Fruit fly (Drosophila melanogaster) whole organism, embryonic: Measurements from ENCODE around the gene dpr14.

Source experiments
- Atf3 ChIP-seq: fragments of 200-800 bp; sonication (Bioruptor generic); optimal IDR thresholded peaks from 3 replicates; lab custom pipeline; 2016; ENCODE audit warnings: missing biosample characterization, missing genetic modification characterization
- CG10431 ChIP-seq: fragments of 200-800 bp; sonication (Bioruptor generic); optimal IDR thresholded peaks from 3 replicates; lab custom pipeline; 2018; ENCODE audit warnings: missing biosample characterization, mild to moderate bottlenecking, missing genetic modification characterization
- CG10959 ChIP-seq: fragments of 200-800 bp; sonication (Bioruptor generic); IDR thresholded peaks from 2 replicates; pipeline ENCODE4 v1.3.6; 2022; ENCODE audit warnings: missing biosample characterization, missing genetic modification characterization
- CG1233 ChIP-seq: fragments of 200-800 bp; sonication (Bioruptor generic); optimal IDR thresholded peaks from 4 replicates; lab custom pipeline; 2018; ENCODE audit warnings: missing biosample characterization, mild to moderate bottlenecking, missing genetic modification characterization
- CG13624 ChIP-seq: fragments of 200-800 bp; sonication (Bioruptor generic); optimal IDR thresholded peaks from 2 replicates; lab custom pipeline; 2016; ENCODE audit warnings: missing biosample characterization, missing genetic modification characterization
- CG1529 ChIP-seq: fragments of 200-800 bp; sonication (Bioruptor generic); optimal IDR thresholded peaks from 3 replicates; lab custom pipeline; 2018; ENCODE audit warnings: missing biosample characterization, missing genetic modification characterization
- CG15696 ChIP-seq: fragments of 200-800 bp; sonication (Bioruptor generic); optimal IDR thresholded peaks from 2 replicates; lab custom pipeline; 2019; ENCODE audit warnings: missing biosample characterization, mild to moderate bottlenecking, missing genetic modification characterization, moderate library complexity
- CG16815 ChIP-seq: fragments of 200-800 bp; sonication (Bioruptor generic); optimal IDR thresholded peaks from 3 replicates; lab custom pipeline; 2017; ENCODE audit warnings: missing biosample characterization, mild to moderate bottlenecking, missing genetic modification characterization
- CG17568 ChIP-seq: fragments of 200-800 bp; sonication (Bioruptor generic); optimal IDR thresholded peaks from 2 replicates; lab custom pipeline; 2018; ENCODE audit warnings: missing biosample characterization, mild to moderate bottlenecking, missing genetic modification characterization, moderate library complexity
- CG2712 ChIP-seq: fragments of 200-800 bp; optimal IDR thresholded peaks from 3 replicates; lab custom pipeline; 2019; ENCODE audit warnings: missing biosample characterization, mild to moderate bottlenecking, missing genetic modification characterization, moderate library complexity
- CG30431 ChIP-seq: fragments of 200-800 bp; sonication (Bioruptor generic); optimal IDR thresholded peaks from 2 replicates; lab custom pipeline; 2017; ENCODE audit warnings: missing biosample characterization, missing genetic modification characterization
- CG3726 ChIP-seq: fragments of 200-800 bp; sonication (Bioruptor generic); IDR thresholded peaks from 3 replicates; pipeline ENCODE4, ENCODE4 v1.3.6; 2022; ENCODE audit warnings: missing biosample characterization, missing genetic modification characterization
- CG6654 ChIP-seq: fragments of 200-800 bp; sonication (Bioruptor generic); optimal IDR thresholded peaks from 2 replicates; lab custom pipeline; 2017; ENCODE audit warnings: missing biosample characterization, mild to moderate bottlenecking, missing genetic modification characterization
- CHES-1-like ChIP-seq: fragments of 200-800 bp; sonication (Bioruptor generic); optimal IDR thresholded peaks from 2 replicates; lab custom pipeline; 2016; ENCODE audit warnings: missing biosample characterization, missing genetic modification characterization
- Dek ChIP-seq: fragments of 200-800 bp; sonication (Bioruptor generic); optimal IDR thresholded peaks from 3 replicates; lab custom pipeline; 2019; ENCODE audit warnings: missing biosample characterization, mild to moderate bottlenecking, missing genetic modification characterization, moderate library complexity
- Dip2 ChIP-seq: fragments of 200-800 bp; sonication (Bioruptor generic); IDR thresholded peaks from 2 replicates; pipeline ENCODE4 v1.3.6; 2022; ENCODE audit warnings: missing biosample characterization, missing genetic modification characterization
- Dip3 ChIP-seq: fragments of 200-800 bp; sonication (Bioruptor generic); optimal IDR thresholded peaks from 3 replicates; lab custom pipeline; 2016; ENCODE audit warnings: missing biosample characterization, missing genetic modification characterization
- Dp ChIP-seq: fragments of 200-800 bp; sonication (Bioruptor generic); optimal IDR thresholded peaks from 2 replicates; lab custom pipeline; 2018; ENCODE audit warnings: missing biosample characterization, mild to moderate bottlenecking, missing genetic modification characterization, moderate library complexity
- Fer3 ChIP-seq: fragments of 200-800 bp; sonication (Bioruptor generic); optimal IDR thresholded peaks from 2 replicates; lab custom pipeline; 2018; ENCODE audit warnings: missing biosample characterization, mild to moderate bottlenecking, missing genetic modification characterization, moderate library complexity
- HLH54F ChIP-seq: fragments of 200-800 bp; sonication (Bioruptor generic); optimal IDR thresholded peaks from 3 replicates; lab custom pipeline; 2016; ENCODE audit warnings: missing biosample characterization, missing genetic modification characterization
- Hey ChIP-seq: fragments of 200-800 bp; sonication (Bioruptor generic); optimal IDR thresholded peaks from 3 replicates; lab custom pipeline; 2018; ENCODE audit warnings: missing biosample characterization, mild to moderate bottlenecking, missing genetic modification characterization
- HmgZ ChIP-seq: fragments of 200-800 bp; sonication (Bioruptor generic); optimal IDR thresholded peaks from 2 replicates; lab custom pipeline; 2018; ENCODE audit warnings: missing biosample characterization, mild to moderate bottlenecking, missing genetic modification characterization
- MESR4 ChIP-seq: fragments of 200-800 bp; sonication (Bioruptor generic); optimal IDR thresholded peaks from 2 replicates; lab custom pipeline; 2018; ENCODE audit warnings: missing biosample characterization, mild to moderate bottlenecking, missing genetic modification characterization, moderate library complexity
- Nf-YC ChIP-seq: fragments of 200-800 bp; optimal IDR thresholded peaks from 3 replicates; lab custom pipeline; 2019; ENCODE audit warnings: missing biosample characterization, mild to moderate bottlenecking, missing genetic modification characterization, moderate library complexity
- Oli ChIP-seq: fragments of 200-800 bp; sonication (Bioruptor generic); optimal IDR thresholded peaks from 2 replicates; lab custom pipeline; 2018; ENCODE audit warnings: missing biosample characterization, mild to moderate bottlenecking, missing genetic modification characterization, moderate library complexity
- Rx ChIP-seq: fragments of 200-800 bp; sonication (Bioruptor generic); IDR thresholded peaks from 2 replicates; pipeline ENCODE4 v1.3.6; 2022; ENCODE audit warnings: missing biosample characterization, missing genetic modification characterization
- Sry-β ChIP-seq: fragments of 200-800 bp; sonication (Bioruptor generic); optimal IDR thresholded peaks from 2 replicates; lab custom pipeline; 2018; ENCODE audit warnings: missing biosample characterization, mild to moderate bottlenecking, missing genetic modification characterization, moderate library complexity
- Sry-δ ChIP-seq: fragments of 200-800 bp; sonication (Bioruptor generic); optimal IDR thresholded peaks from 2 replicates; lab custom pipeline; 2016; ENCODE audit warnings: missing biosample characterization, missing genetic modification characterization
- Xrp1 ChIP-seq: fragments of 200-800 bp; sonication (Bioruptor generic); IDR thresholded peaks from 2 replicates; pipeline ENCODE4 v1.3.6; 2022; ENCODE audit warnings: missing biosample characterization, missing genetic modification characterization
- br ChIP-seq: fragments of >200 bp; optimal IDR thresholded peaks from 2 replicates; lab custom pipeline; 2017
- caup ChIP-seq: fragments of 200-800 bp; sonication (Bioruptor generic); optimal IDR thresholded peaks from 3 replicates; lab custom pipeline; 2017; ENCODE audit warnings: missing biosample characterization, mild to moderate bottlenecking, missing genetic modification characterization, moderate library complexity; ENCODE audit not compliant: severe bottlenecking
- chinmo ChIP-seq: fragments of 200-800 bp; sonication (Bioruptor generic); IDR thresholded peaks from 4 replicates; pipeline ENCODE4 v1.3.6; 2022; ENCODE audit warnings: missing biosample characterization, missing genetic modification characterization; ENCODE audit not compliant: partially characterized antibody
- da ChIP-seq: fragments of 200-800 bp; sonication (Bioruptor generic); optimal IDR thresholded peaks from 2 replicates; lab custom pipeline; 2016; ENCODE audit warnings: missing biosample characterization, missing genetic modification characterization
- fd96Cb ChIP-seq: fragments of 200-800 bp; sonication (Bioruptor generic); optimal IDR thresholded peaks from 2 replicates; lab custom pipeline; 2018; ENCODE audit warnings: missing biosample characterization, mild to moderate bottlenecking, missing genetic modification characterization, moderate library complexity
- hbn ChIP-seq: fragments of 200-800 bp; sonication (Bioruptor generic); IDR thresholded peaks from 2 replicates; pipeline ENCODE4 v1.3.6; 2022; ENCODE audit warnings: missing biosample characterization, missing genetic modification characterization; ENCODE audit not compliant: partially characterized antibody
- ind ChIP-seq: fragments of 200-800 bp; sonication (Bioruptor generic); optimal IDR thresholded peaks from 3 replicates; lab custom pipeline; 2016; ENCODE audit warnings: missing biosample characterization, missing genetic modification characterization
- jumu ChIP-seq: fragments of 200-800 bp; sonication (Bioruptor generic); optimal IDR thresholded peaks from 3 replicates; lab custom pipeline; 2016; ENCODE audit warnings: missing biosample characterization, missing genetic modification characterization
- lab ChIP-seq: fragments of 200-800 bp; sonication (Bioruptor generic); optimal IDR thresholded peaks from 3 replicates; lab custom pipeline; 2017; ENCODE audit warnings: missing biosample characterization, missing genetic modification characterization, mild to moderate bottlenecking, moderate library complexity, missing genetic modification reagents
- nmo ChIP-seq: fragments of 200-800 bp; sonication (Bioruptor generic); optimal IDR thresholded peaks from 2 replicates; lab custom pipeline; 2018; ENCODE audit warnings: missing biosample characterization, mild to moderate bottlenecking, missing genetic modification characterization, moderate library complexity
- peb ChIP-seq: fragments of 200-800 bp; sonication (Bioruptor generic); IDR thresholded peaks from 2 replicates; pipeline ENCODE4 v1.3.6; 2022; ENCODE audit warnings: missing biosample characterization, missing genetic modification characterization
- pros ChIP-seq: fragments of 200-800 bp; sonication (Bioruptor generic); optimal IDR thresholded peaks from 3 replicates; lab custom pipeline; 2019; ENCODE audit warnings: missing biosample characterization, mild to moderate bottlenecking, missing genetic modification characterization, moderate library complexity
- pzg ChIP-seq: fragments of 200-800 bp; sonication (Bioruptor generic); optimal IDR thresholded peaks from 3 replicates; lab custom pipeline; 2018; ENCODE audit warnings: missing biosample characterization, mild to moderate bottlenecking, missing genetic modification characterization, moderate library complexity
- row ChIP-seq: fragments of 200-800 bp; sonication (Bioruptor generic); IDR thresholded peaks from 3 replicates; pipeline ENCODE4 v1.3.6; 2022; ENCODE audit warnings: missing biosample characterization, missing genetic modification characterization
- seq ChIP-seq: fragments of 200-800 bp; sonication (Bioruptor generic); IDR thresholded peaks from 2 replicates; pipeline ENCODE4 v1.3.6; 2022; ENCODE audit warnings: missing biosample characterization, missing genetic modification characterization
- sna ChIP-seq: fragments of 200-800 bp; sonication (Bioruptor generic); IDR thresholded peaks from 2 replicates; pipeline ENCODE4 v1.3.6; 2022; ENCODE audit warnings: missing biosample characterization, missing genetic modification characterization; ENCODE audit not compliant: partially characterized antibody
- ssp ChIP-seq: fragments of 200-800 bp; sonication (Bioruptor generic); IDR thresholded peaks from 2 replicates; pipeline ENCODE4 v1.3.6; 2022; ENCODE audit warnings: missing biosample characterization, missing genetic modification characterization
- sug ChIP-seq: fragments of 200-800 bp; optimal IDR thresholded peaks from 2 replicates; lab custom pipeline; 2019; ENCODE audit warnings: missing biosample characterization, mild to moderate bottlenecking, missing genetic modification characterization, moderate library complexity
- vfl ChIP-seq: fragments of 200-800 bp; sonication (Bioruptor generic); optimal IDR thresholded peaks from 2 replicates; lab custom pipeline; 2016; ENCODE audit warnings: missing biosample characterization, missing genetic modification characterization
- zf30C ChIP-seq: fragments of 200-800 bp; sonication (Bioruptor generic); optimal IDR thresholded peaks from 3 replicates; lab custom pipeline; 2018; ENCODE audit warnings: missing biosample characterization, mild to moderate bottlenecking, missing genetic modification characterization

Gene dpr14

DNA sequence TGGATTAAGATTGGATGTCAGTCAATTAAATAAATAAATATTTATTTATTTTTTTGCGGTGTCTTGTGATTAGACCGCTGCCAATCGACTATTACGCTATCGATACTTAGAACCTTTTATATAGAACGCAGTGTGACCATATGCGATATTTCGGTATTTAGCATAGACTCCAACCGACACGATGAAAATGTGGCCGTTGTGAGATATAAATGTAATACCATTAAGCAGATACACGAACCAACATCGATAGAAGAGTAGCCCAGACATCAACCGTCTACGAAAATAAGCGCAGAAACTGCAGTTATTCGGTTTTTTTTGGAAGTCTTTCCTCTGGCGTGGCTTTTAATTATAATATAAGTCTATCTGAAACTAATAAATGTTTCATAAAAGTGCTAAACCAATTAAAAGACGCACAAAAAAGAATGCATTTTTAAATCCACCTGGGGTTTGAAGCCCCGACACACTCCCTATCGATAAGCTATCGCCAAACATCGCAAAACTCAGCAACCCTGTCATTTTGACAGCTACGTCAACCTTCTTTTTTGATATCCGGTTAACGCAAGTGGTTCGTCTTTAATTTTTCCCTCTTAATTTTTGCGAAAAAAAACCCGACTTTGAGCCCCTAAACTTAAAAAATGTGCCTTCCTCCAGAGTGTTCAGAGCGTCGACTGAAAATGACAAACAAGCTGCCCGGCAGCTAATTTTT, 25.3 kb upstream of the dpr14 start, which contains the start of the genes Dhdds and RpS14a (continued):
- no peak for TF ChIP-seq CG3726
- TF ChIP-seq MESR4, result peak; percentile 86
- no peak for TF ChIP-seq Dip3
- peak; percentile 54 for TF ChIP-seq Nf-YC (tag; lab: Kevin White, UChicago)
- no peak for TF ChIP-seq fd96Cb (tag; lab: Kevin White, UChicago)
- peak; percentile 24 for TF ChIP-seq ind (GFP tag; lab: Kevin White, UChicago)
- TF ChIP-seq da (GFP tag; lab: Kevin White, UChicago), result no peak
- TF ChIP-seq CG1233 (GFP tag; lab: Kevin White, UChicago), result peak; percentile 59
- peak; percentile 64; the same call in 1 of the 2 replicates for TF ChIP-seq sna (GFP tag; lab: Robert Waterston, UW)
- peak; percentile 72 for TF ChIP-seq CHES-1-like (GFP tag; lab: Kevin White, UChicago)
- no peak for TF ChIP-seq Hey (tag; lab: Kevin White, UChicago)
- TF ChIP-seq Dip2, result no peak
- peak; percentile 9; the same call in 1 of the 2 replicates for TF ChIP-seq seq (GFP tag; lab: Robert Waterston, UW)
- TF ChIP-seq CG10431 (GFP tag; lab: Kevin White, UChicago), result peak; percentile 74
- no peak for TF ChIP-seq zf30C (GFP tag; lab: Kevin White, UChicago)
- no peak for TF ChIP-seq chinmo (GFP tag; lab: Robert Waterston, UW)
- peak; percentile 75 for TF ChIP-seq caup (GFP tag; lab: Kevin White, UChicago)
- TF ChIP-seq CG1529 (GFP tag; lab: Kevin White, UChicago), result peak; percentile 19
- TF ChIP-seq sug, result peak; percentile 63
- peak; percentile 1 for TF ChIP-seq Atf3 (GFP tag; lab: Kevin White, UChicago)
- TF ChIP-seq hbn, result peak; percentile 65; the same call in 1 of the 2 replicates
- peak; percentile 24 for TF ChIP-seq jumu (GFP tag; lab: Kevin White, UChicago)
- no peak for TF ChIP-seq peb (GFP tag; lab: Robert Waterston, UW)
- TF ChIP-seq CG6654, result peak; percentile 8
- peak; percentile 15; the same call in 1 of the 3 replicates for TF ChIP-seq row (GFP tag; lab: Robert Waterston, UW)
- TF ChIP-seq CG2712 (tag; lab: Kevin White, UChicago), result peak; percentile 66
- TF ChIP-seq Dp, result peak; percentile 54
- TF ChIP-seq Sry-δ (GFP tag; lab: Kevin White, UChicago), result peak; percentile 77
- TF ChIP-seq CG10959 (GFP tag; lab: Robert Waterston, UW), result no peak
- peak; percentile 50 for TF ChIP-seq CG13624 (GFP tag; lab: Kevin White, UChicago)
- TF ChIP-seq lab (GFP tag; lab: Kevin White, UChicago), result peak; percentile 80
- TF ChIP-seq Fer3 (tag; lab: Kevin White, UChicago), result peak; percentile 24
- TF ChIP-seq CG15696, result peak; percentile 22
- TF ChIP-seq CG30431 (GFP tag; lab: Kevin White, UChicago), result peak; percentile 20
- TF ChIP-seq Sry-β (GFP tag; lab: Kevin White, UChicago), result no peak
- no peak for TF ChIP-seq Dek (tag; lab: Kevin White, UChicago)
- TF ChIP-seq pzg (GFP tag; lab: Kevin White, UChicago), result peak; percentile 85
- no peak for TF ChIP-seq br (lab: Kevin White, UChicago)
- TF ChIP-seq CG16815 (GFP tag; lab: Kevin White, UChicago), result peak; percentile 29
- peak; percentile 33 for TF ChIP-seq Oli (tag; lab: Kevin White, UChicago)
- peak; percentile 84 for TF ChIP-seq nmo (GFP tag; lab: Kevin White, UChicago)
- TF ChIP-seq CG17568 (GFP tag; lab: Kevin White, UChicago), result peak; percentile 78
- TF ChIP-seq ssp, result no peak
- TF ChIP-seq Xrp1 (GFP tag; lab: Robert Waterston, UW), result no peak
- no peak for TF ChIP-seq pros
- peak; percentile 11; the same call in 1 of the 2 replicates for TF ChIP-seq Rx
- no peak for TF ChIP-seq HmgZ (tag; lab: Kevin White, UChicago)
- peak; percentile 51 for TF ChIP-seq HLH54F
- peak; percentile 18 for TF ChIP-seq vfl (GFP tag; lab: Kevin White, UChicago)
